Worm (Caenorhabditis elegans): ENCODE measurements around the gene F17C8.7.

DNA sequence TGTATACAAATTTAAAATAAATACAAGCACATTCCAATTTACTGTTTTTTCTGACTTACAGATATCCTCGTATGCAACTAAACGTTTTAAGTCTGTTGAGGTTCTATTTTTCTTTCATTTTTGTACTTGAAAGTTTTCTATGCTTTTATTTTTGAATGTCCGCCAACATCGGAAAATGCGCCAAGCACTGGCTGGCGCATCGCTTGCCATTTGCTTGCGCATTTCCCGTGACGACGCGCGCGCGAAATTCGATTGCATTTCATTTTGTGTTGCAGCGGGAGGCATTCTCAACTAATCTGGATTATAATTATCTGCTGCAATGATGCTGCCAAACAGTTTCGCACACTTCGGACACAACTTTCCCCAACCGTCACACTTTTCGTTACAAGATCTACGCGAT lies 21.4 kb downstream of the F17C8.7 start, which contains the start of gene fbxl-2:
- TF ChIP-seq hnd-1 (tag; optimal IDR thresholded peaks at IDR 0.05) (peak; percentile 40), flt-1 (GFP tag; IDR thresholded peaks at IDR 0.05) (peak; percentile 80; the same call in 1 of the 2 replicates), hmbx-1 (tag; optimal IDR thresholded peaks at IDR 0.05) (no peak), tbx-11 (GFP tag; IDR thresholded peaks at IDR 0.05) (peak; percentile 56; the same call in 1 of the 2 replicates), pes-1 (GFP tag; IDR thresholded peaks at IDR 0.05) (no peak), hmg-4 (GFP tag; optimal IDR thresholded peaks at IDR 0.05) (peak; percentile 71)

All from whole organism, early embryonic.